Worm (Caenorhabditis elegans): ENCODE data around the gene Y43F8B.24.
"Not testable (repeated sequence)": the region's sequence is repeated elsewhere in the genome, so short reads cannot be mapped to it uniquely, and the experiment has no call there.

Gene Y43F8B.24

ce11 chrV:19455650-19456049, 1.6 kb upstream of the Y43F8B.24 start, which contains the start of the genes Y43F8B.13 and Y43F8B.14:
TSS of gene Y43F8B.13 (plus strand) at chrV:19455950.
TSS of gene Y43F8B.14 (minus strand) at chrV:19455971.
- TF ChIP-seq nhr-42 (GFP tag; IDR thresholded peaks at IDR 0.05) (no peak), ces-1 (GFP tag; optimal IDR thresholded peaks at IDR 0.05) (no peak), ama-1 (optimal IDR thresholded peaks at IDR 0.05) (no peak), daf-12 (tag; optimal IDR thresholded peaks at IDR 0.05) (no peak), pqm-1 (tag; optimal IDR thresholded peaks at IDR 0.05) (peak; percentile 56), lsy-2 (tag; optimal IDR thresholded peaks at IDR 0.05) (no peak), hlh-30 (tag; optimal IDR thresholded peaks at IDR 0.05; ENCODE audit: insufficient read depth) (no peak), lin-39 (tag; optimal IDR thresholded peaks at IDR 0.05) (no peak), spr-1 (tag; optimal IDR thresholded peaks at IDR 0.05) (no peak), dve-1 (tag; optimal IDR thresholded peaks at IDR 0.05; ENCODE audit: insufficient read depth) (no peak), dmd-8 (GFP tag; IDR thresholded peaks at IDR 0.05) (no peak), lin-29 (GFP tag; IDR thresholded peaks at IDR 0.05) (no peak), daf-16 (GFP tag; optimal IDR thresholded peaks at IDR 0.05) (no peak), daf-16 (tag; optimal IDR thresholded peaks at IDR 0.05) (peak; percentile 35), R02D3.7 (tag; optimal IDR thresholded peaks at IDR 0.05) (no peak), unc-39 (tag; optimal IDR thresholded peaks at IDR 0.05) (no peak), ceh-28 (tag; optimal IDR thresholded peaks at IDR 0.05) (no peak), tag-97 (GFP tag; IDR thresholded peaks at IDR 0.05) (no peak), nhr-41 (GFP tag; IDR thresholded peaks at IDR 0.05) (no peak)

- TF ChIP-seq php-3 (GFP tag; IDR thresholded peaks at IDR 0.05) (peak; percentile 98), daf-16 (tag; optimal IDR thresholded peaks at IDR 0.05) (peak; percentile 31), tra-1 (GFP tag; IDR thresholded peaks at IDR 0.05) (peak; percentile 26; the same call in 1 of the 2 replicates)
- not testable (repeated sequence) for TF ChIP-seq daf-16 (GFP tag; optimal IDR thresholded peaks at IDR 0.05)
These were observed 2.3 kb downstream of the Y43F8B.24 start for ce11 chrV:19459501-19459900.

ce11 chrV:19462020-19462419, 4.8 kb downstream of the Y43F8B.24 start, which contains the start of gene Y43F8B.15:
TSS of gene Y43F8B.15 (minus strand) at chrV:19462120.
- TF ChIP-seq Y105C5A.15 (GFP tag; IDR thresholded peaks at IDR 0.05) (no peak), F37D6.2 (tag; optimal IDR thresholded peaks at IDR 0.05) (no peak), hlh-11 (tag; optimal IDR thresholded peaks at IDR 0.05) (no peak), ceh-20 (GFP tag; IDR thresholded peaks at IDR 0.05) (no peak), cey-2 (tag; optimal IDR thresholded peaks at IDR 0.05; ENCODE audit: borderline replicate concordance, insufficient read depth) (no peak), jun-1 (tag; optimal IDR thresholded peaks at IDR 0.05) (no peak), mxl-3 (GFP tag; optimal IDR thresholded peaks at IDR 0.05) (no peak), mdl-1 (tag; optimal IDR thresholded peaks at IDR 0.05) (no peak), T26A8.4 (GFP tag; IDR thresholded peaks at IDR 0.05) (no peak), pha-4 (GFP tag; IDR thresholded peaks at IDR 0.05) (no peak), pha-4 (tag; optimal IDR thresholded peaks at IDR 0.05) (no peak), nhr-77 (tag; optimal IDR thresholded peaks at IDR 0.05) (no peak), dmd-8 (GFP tag; IDR thresholded peaks at IDR 0.05) (no peak), zfp-2 (tag; optimal IDR thresholded peaks at IDR 0.05) (no peak), ceh-82 (tag; optimal IDR thresholded peaks at IDR 0.05) (no peak)

ce11 chrV:19462612-19463011, 5.4 kb downstream of the Y43F8B.24 start, which contains the start of gene Y43F8B.25:
TSS of gene Y43F8B.25 (plus strand) at chrV:19462912.
- TF ChIP-seq daf-8 (GFP tag; IDR thresholded peaks at IDR 0.05) = no peak
- TF ChIP-seq daf-16 (GFP tag; optimal IDR thresholded peaks at IDR 0.05) = no peak
- TF ChIP-seq daf-16 (tag; optimal IDR thresholded peaks at IDR 0.05) = peak; percentile 2
- no peak for TF ChIP-seq aly-2 (tag; optimal IDR thresholded peaks at IDR 0.05)

Data from whole organism, L4 larva.